Worm (Caenorhabditis elegans) whole organism, late embryonic: ENCODE measurements around the gene F16F9.3.
A peak's percentile ranks its signal among the peaks of the same experiment; 100 is the strongest.

Source experiments
- C08G9.2 ChIP-seq: sonication (generic microtip); optimal IDR thresholded peaks from 2 replicates; lab custom pipeline; 2016; ENCODE audit warnings: mild to moderate bottlenecking, missing genetic modification characterization, moderate library complexity, missing compliant biosample characterization
- C38D4.7 ChIP-seq: fragments of 200-800 bp; sonication (Bioruptor generic); optimal IDR thresholded peaks from 2 replicates; lab custom pipeline; 2018; ENCODE audit warnings: mild to moderate bottlenecking, missing genetic modification characterization, moderate library complexity, missing compliant biosample characterization
- K02D7.2 ChIP-seq: sonication (generic microtip); optimal IDR thresholded peaks from 2 replicates; lab custom pipeline; 2017; ENCODE audit warnings: mild to moderate bottlenecking, missing genetic modification characterization, missing compliant biosample characterization
- K09A11.1 ChIP-seq: sonication (generic microtip); optimal IDR thresholded peaks from 2 replicates; lab custom pipeline; 2017; ENCODE audit warnings: antibody characterized with exemption, mild to moderate bottlenecking, missing genetic modification characterization, missing compliant biosample characterization; ENCODE audit not compliant: insufficient read depth
- Y22D7AL.16 ChIP-seq: sonication (generic microtip); optimal IDR thresholded peaks from 2 replicates; lab custom pipeline; 2016; ENCODE audit warnings: missing genetic modification characterization, missing compliant biosample characterization
- ahr-1 ChIP-seq: sonication (generic microtip); optimal IDR thresholded peaks from 2 replicates; lab custom pipeline; 2016; ENCODE audit warnings: missing genetic modification characterization, missing compliant biosample characterization
- ama-1 ChIP-seq: fragments of 150-350 bp; optimal IDR thresholded peaks from 2 replicates; lab custom pipeline; 2014
- ceh-18 ChIP-seq: sonication (generic microtip); optimal IDR thresholded peaks from 2 replicates; lab custom pipeline; 2016; ENCODE audit warnings: missing genetic modification characterization, missing compliant biosample characterization
- ceh-2 ChIP-seq: sonication (generic microtip); optimal IDR thresholded peaks from 2 replicates; lab custom pipeline; 2016; ENCODE audit warnings: missing genotype, missing genetic modification characterization, missing compliant biosample characterization
- ceh-22 ChIP-seq: sonication (generic microtip); optimal IDR thresholded peaks from 2 replicates; lab custom pipeline; 2017; ENCODE audit warnings: missing biosample characterization, missing genetic modification characterization
- ceh-31 ChIP-seq: sonication (generic microtip); optimal IDR thresholded peaks from 2 replicates; lab custom pipeline; 2016; ENCODE audit warnings: missing genetic modification characterization, missing compliant biosample characterization
- ceh-34 ChIP-seq: sonication (generic microtip); optimal IDR thresholded peaks from 2 replicates; lab custom pipeline; 2016; ENCODE audit warnings: mild to moderate bottlenecking, missing genetic modification characterization, missing compliant biosample characterization
- ceh-45 ChIP-seq: fragments of 200-800 bp; sonication (Bioruptor generic); IDR thresholded peaks from 2 replicates; pipeline ENCODE4 v1.3.6; 2022; ENCODE audit warnings: missing genetic modification reagents, missing genetic modification characterization, missing compliant biosample characterization
- ceh-6 ChIP-seq: fragments of 200-800 bp; sonication (Bioruptor generic); optimal IDR thresholded peaks from 2 replicates; lab custom pipeline; 2018; ENCODE audit warnings: mild to moderate bottlenecking, missing genetic modification characterization, missing compliant biosample characterization
- dmd-4 ChIP-seq: sonication (generic microtip); optimal IDR thresholded peaks from 2 replicates; lab custom pipeline; 2016; ENCODE audit warnings: borderline replicate concordance, missing genetic modification characterization, missing compliant biosample characterization
- elt-4 ChIP-seq: sonication (generic microtip); optimal IDR thresholded peaks from 2 replicates; lab custom pipeline; 2016; ENCODE audit warnings: missing genetic modification characterization, missing compliant biosample characterization
- ets-4 ChIP-seq: sonication (generic microtip); optimal IDR thresholded peaks from 2 replicates; lab custom pipeline; 2016; ENCODE audit warnings: missing genetic modification characterization, missing compliant biosample characterization
- eyg-1 ChIP-seq: sonication (generic microtip); optimal IDR thresholded peaks from 2 replicates; lab custom pipeline; 2016; ENCODE audit warnings: missing genotype, missing genetic modification characterization, missing compliant biosample characterization
- hlh-15 ChIP-seq: sonication (generic microtip); optimal IDR thresholded peaks from 2 replicates; lab custom pipeline; 2016; ENCODE audit warnings: missing genetic modification characterization, missing compliant biosample characterization
- hlh-30 ChIP-seq: sonication (generic microtip); optimal IDR thresholded peaks from 2 replicates; lab custom pipeline; 2017; ENCODE audit warnings: antibody characterized with exemption, missing genetic modification characterization, missing compliant biosample characterization; ENCODE audit not compliant: insufficient read depth
- hlh-6 ChIP-seq: sonication (generic microtip); optimal IDR thresholded peaks from 2 replicates; lab custom pipeline; 2016; ENCODE audit warnings: missing genotype, missing genetic modification characterization, missing compliant biosample characterization
- lin-11 ChIP-seq: fragments of 200-800 bp; sonication (Bioruptor generic); optimal IDR thresholded peaks from 2 replicates; lab custom pipeline; 2018; ENCODE audit warnings: mild to moderate bottlenecking, missing genetic modification characterization, missing compliant biosample characterization
- madf-2 ChIP-seq: sonication (generic microtip); optimal IDR thresholded peaks from 2 replicates; lab custom pipeline; 2017; ENCODE audit warnings: missing genetic modification characterization, missing compliant biosample characterization
- nhr-11 ChIP-seq: fragments of 150-350 bp; optimal IDR thresholded peaks from 2 replicates; lab custom pipeline; 2014; ENCODE audit warnings: missing biosample characterization, missing genetic modification characterization
- nhr-232 ChIP-seq: sonication (generic microtip); optimal IDR thresholded peaks from 2 replicates; lab custom pipeline; 2016; ENCODE audit warnings: missing genetic modification characterization, missing compliant biosample characterization
- pag-3 ChIP-seq: sonication (generic microtip); optimal IDR thresholded peaks from 2 replicates; lab custom pipeline; 2016; ENCODE audit warnings: missing compliant biosample characterization, missing genetic modification characterization, borderline replicate concordance
- pax-1 ChIP-seq: fragments of 150-350 bp; optimal IDR thresholded peaks from 2 replicates; lab custom pipeline; 2014; ENCODE audit warnings: missing biosample characterization, missing genetic modification characterization
- pqm-1 ChIP-seq: sonication (generic microtip); optimal IDR thresholded peaks from 2 replicates; lab custom pipeline; 2016; ENCODE audit warnings: missing genetic modification characterization, missing compliant biosample characterization
- pros-1 ChIP-seq: fragments of 150-350 bp; optimal IDR thresholded peaks from 2 replicates; lab custom pipeline; 2014; ENCODE audit warnings: missing biosample characterization, missing genetic modification reagents, missing genetic modification characterization
- sdc-2 ChIP-seq: sonication (generic microtip); optimal IDR thresholded peaks from 2 replicates; lab custom pipeline; 2016; ENCODE audit warnings: missing genotype, missing genetic modification characterization, missing compliant biosample characterization
- sox-4 ChIP-seq: sonication (generic microtip); optimal IDR thresholded peaks from 2 replicates; lab custom pipeline; 2017; ENCODE audit warnings: mild to moderate bottlenecking, missing genetic modification characterization, inconsistent platforms, missing compliant biosample characterization
- syd-9 ChIP-seq: sonication (generic microtip); optimal IDR thresholded peaks from 2 replicates; lab custom pipeline; 2016; ENCODE audit warnings: mild to moderate bottlenecking, missing genetic modification characterization, moderate library complexity, missing compliant biosample characterization
- tbx-2 ChIP-seq: sonication (generic microtip); optimal IDR thresholded peaks from 2 replicates; lab custom pipeline; 2016; ENCODE audit warnings: missing genetic modification characterization, missing compliant biosample characterization
- unc-3 ChIP-seq, 2 experiments: fragments of 200-800 bp in 1 of 2; sonication (Bioruptor generic) in 1 of 2; sonication (generic microtip) in 1 of 2; conservative IDR thresholded peaks in 1 of 2; optimal IDR thresholded peaks in 1 of 2; 2 replicates each; pipeline versions ENCODE4 v1.3.6 to Lab custom; 2016 to 2022; ENCODE audit warnings: missing compliant biosample characterization in 2 of 2, missing genetic modification characterization in 2 of 2, missing genetic modification reagents in 1 of 2
- unc-42 ChIP-seq: sonication (generic microtip); optimal IDR thresholded peaks from 2 replicates; lab custom pipeline; 2016; ENCODE audit warnings: missing genotype, missing genetic modification characterization, missing compliant biosample characterization
- zip-5 ChIP-seq: sonication (generic microtip); optimal IDR thresholded peaks from 2 replicates; lab custom pipeline; 2016; ENCODE audit warnings: missing genetic modification characterization, missing compliant biosample characterization
- ztf-16 ChIP-seq: sonication (generic microtip); optimal IDR thresholded peaks from 2 replicates; lab custom pipeline; 2017; ENCODE audit warnings: missing genetic modification characterization, missing compliant biosample characterization

F16F9.3 gene

ce11 chrX:8444922-8445321 lies 12.5 kb upstream of the F16F9.3 start:
- TF ChIP-seq unc-42 (peak; percentile 72), eyg-1 (tag; lab: Kevin White, UChicago) (no peak), sdc-2 (tag; lab: Kevin White, UChicago) (no peak)

- TF ChIP-seq ets-4 (tag; lab: Kevin White, UChicago) (no peak), pax-1 (tag; lab: Kevin White, UChicago) (no peak), ceh-18 (no peak), zip-5 (tag; lab: Kevin White, UChicago) (no peak), ceh-22 (no peak), ama-1 (lab: Kevin White, UChicago) (no peak), tbx-2 (no peak), lin-11 (tag; lab: Kevin White, UChicago) (no peak), hlh-15 (tag; lab: Kevin White, UChicago) (no peak), ahr-1 (no peak), eyg-1 (tag; lab: Kevin White, UChicago) (no peak), sox-4 (tag; lab: Kevin White, UChicago) (no peak), syd-9 (no peak), pag-3 (tag; lab: Kevin White, UChicago) (no peak), madf-2 (tag; lab: Kevin White, UChicago) (no peak), K09A11.1 (tag; lab: Kevin White, UChicago) (no peak), pros-1 (tag; lab: Kevin White, UChicago) (no peak), hlh-30 (tag; lab: Kevin White, UChicago) (no peak)
- TF ChIP-seq, all 69 proteins: peak for 0
Measured at ce11 chrX:8446108-8446507, 11.3 kb upstream of the F16F9.3 start, which contains the start of gene F16F9.1. F16F9.1 (plus strand) TSS chrX:8446408.

- no peak for TF ChIP-seq nhr-11 (tag; lab: Kevin White, UChicago)
- TF ChIP-seq lin-11 (tag; lab: Kevin White, UChicago), result no peak
- no peak for TF ChIP-seq ztf-16 (tag; lab: Kevin White, UChicago)
- no peak for TF ChIP-seq tbx-2
- no peak for TF ChIP-seq pax-1 (tag; lab: Kevin White, UChicago)
- no peak for TF ChIP-seq ceh-2
- TF ChIP-seq Y22D7AL.16, result no peak
- TF ChIP-seq C08G9.2 (tag; lab: Kevin White, UChicago), result no peak
- no peak for TF ChIP-seq ceh-6 (GFP tag; lab: Kevin White, UChicago)
Measured at ce11 chrX:8455590-8456166, 1.7 kb upstream of the F16F9.3 start, which contains the start of gene dpy-6. dpy-6 (minus strand) TSS chrX:8455640.

ce11 chrX:8459789-8460188 lies 2.4 kb downstream of the F16F9.3 start:
- no peak for TF ChIP-seq C08G9.2 (tag; lab: Kevin White, UChicago)
- TF ChIP-seq dmd-4 (tag; lab: Kevin White, UChicago), result no peak
- TF ChIP-seq pax-1 (tag; lab: Kevin White, UChicago), result no peak
- no peak for TF ChIP-seq C38D4.7 (GFP tag; lab: Kevin White, UChicago)
- TF ChIP-seq hlh-6, result no peak
- no peak for TF ChIP-seq K09A11.1 (tag; lab: Kevin White, UChicago)
- no peak for TF ChIP-seq unc-3 (GFP tag; conservative IDR thresholded peaks at IDR 0.05; lab: Robert Waterston, UW)
- no peak for TF ChIP-seq unc-3 (tag; optimal IDR thresholded peaks at IDR 0.05; lab: Kevin White, UChicago)
- TF ChIP-seq ceh-6 (GFP tag; lab: Kevin White, UChicago), result no peak
- no peak for TF ChIP-seq pqm-1

ce11 chrX:8460958-8461357 lies 3.5 kb downstream of the F16F9.3 start:
- TF ChIP-seq pag-3 (tag; lab: Kevin White, UChicago) (no peak), hlh-6 (no peak), ceh-18 (no peak), C38D4.7 (GFP tag; lab: Kevin White, UChicago) (no peak), unc-3 (GFP tag; conservative IDR thresholded peaks at IDR 0.05; lab: Robert Waterston, UW) (no peak), unc-3 (tag; optimal IDR thresholded peaks at IDR 0.05; lab: Kevin White, UChicago) (no peak), ceh-22 (no peak), K02D7.2 (tag; lab: Kevin White, UChicago) (no peak), ceh-31 (tag; lab: Kevin White, UChicago) (no peak), ets-4 (tag; lab: Kevin White, UChicago) (no peak), elt-4 (tag; lab: Kevin White, UChicago) (no peak), nhr-232 (tag; lab: Kevin White, UChicago) (no peak), hlh-15 (tag; lab: Kevin White, UChicago) (no peak), ceh-45 (GFP tag; lab: Robert Waterston, UW) (no peak), ceh-34 (tag; lab: Kevin White, UChicago) (no peak)
- TF ChIP-seq, all 69 proteins: peak for 0
